Worm (Caenorhabditis elegans): ENCODE measurements around the gene C17F4.2.

Gene C17F4.2

ce11 chrII:3248043-3248718 lies at the start of gene C17F4.2, which contains the start of gene fbxc-50:
TSS of gene C17F4.2 (plus strand) at chrII:3248668.
TSS of gene fbxc-50 (minus strand) at chrII:3248123.
- TF ChIP-seq mes-4 (tag; optimal IDR thresholded peaks at IDR 0.05) (no peak), dpl-1 (GFP tag; optimal IDR thresholded peaks at IDR 0.05) (peak; percentile 58), dox-1 (GFP tag; IDR thresholded peaks at IDR 0.05) (no peak), F49E8.2 (tag; optimal IDR thresholded peaks at IDR 0.05; ENCODE audit: insufficient read depth) (no peak), snpc-3.4 (tag; optimal IDR thresholded peaks at IDR 0.05) (peak; percentile 13), snpc-1.1 (tag; optimal IDR thresholded peaks at IDR 0.05; ENCODE audit: insufficient read depth) (peak; percentile 31), nhr-120 (GFP tag; IDR thresholded peaks at IDR 0.05) (no peak), ztf-26 (tag; optimal IDR thresholded peaks at IDR 0.05) (no peak), madf-8 (GFP tag; conservative IDR thresholded peaks at IDR 0.05) (peak; percentile 86), madf-6 (GFP tag; IDR thresholded peaks at IDR 0.05) (peak; percentile 88), xnd-1 (tag; optimal IDR thresholded peaks at IDR 0.05) (peak; percentile 77), atf-7 (tag; optimal IDR thresholded peaks at IDR 0.05) (no peak), pbrm-1 (GFP tag; IDR thresholded peaks at IDR 0.05) (0 out of 2 replicates have a peak, but pooled peaks have one; percentile 11), snpc-1.3 (tag; optimal IDR thresholded peaks at IDR 0.05; ENCODE audit: insufficient read depth) (no peak), ZK185.1 (tag; optimal IDR thresholded peaks at IDR 0.05; ENCODE audit: poor library complexity, severe bottlenecking) (no peak), F39B2.1 (GFP tag; IDR thresholded peaks at IDR 0.05) (no peak), unc-62 (GFP tag; optimal IDR thresholded peaks at IDR 0.05) (no peak), let-526 (GFP tag; IDR thresholded peaks at IDR 0.05) (no peak), Y67H2A.10 (GFP tag; conservative IDR thresholded peaks at IDR 0.05) (no peak), bed-2 (GFP tag; IDR thresholded peaks at IDR 0.05) (no peak), Y53G8AR.9 (GFP tag; conservative IDR thresholded peaks at IDR 0.05) (no peak), efl-1 (GFP tag; optimal IDR thresholded peaks at IDR 0.05) (peak; percentile 90), rcor-1 (GFP tag; IDR thresholded peaks at IDR 0.05) (0 out of 2 replicates have a peak, but pooled peaks have one; percentile 10), tbp1 (GFP tag; optimal IDR thresholded peaks at IDR 0.05) (no peak), ets-4 (GFP tag; optimal IDR thresholded peaks at IDR 0.05) (no peak), die-1 (tag; optimal IDR thresholded peaks at IDR 0.05) (no peak), ceh-79 (tag; optimal IDR thresholded peaks at IDR 0.05) (no peak), mel-28 (tag; optimal IDR thresholded peaks at IDR 0.05; ENCODE audit: borderline replicate concordance) (no peak), hmg-1.2 (GFP tag; IDR thresholded peaks at IDR 0.05) (peak; percentile 91), lsy-27 (tag; optimal IDR thresholded peaks at IDR 0.05; ENCODE audit: borderline replicate concordance, insufficient read depth) (no peak), attf-5 (GFP tag; optimal IDR thresholded peaks at IDR 0.05) (no peak), F33H1.4 (GFP tag; IDR thresholded peaks at IDR 0.05) (0 out of 2 replicates have a peak, but pooled peaks have one; percentile 24), attf-3 (GFP tag; conservative IDR thresholded peaks at IDR 0.05) (no peak), dpff-1 (tag; optimal IDR thresholded peaks at IDR 0.05) (no peak), hsf-1 (GFP tag; IDR thresholded peaks at IDR 0.05) (no peak), tbx-9 (tag; optimal IDR thresholded peaks at IDR 0.05; ENCODE audit: borderline replicate concordance) (no peak), B0035.1 (tag; optimal IDR thresholded peaks at IDR 0.05) (no peak), lsl-1 (GFP tag; optimal IDR thresholded peaks at IDR 0.05) (peak; percentile 27), madf-10 (tag; optimal IDR thresholded peaks at IDR 0.05) (no peak), cebp-1 (GFP tag; IDR thresholded peaks at IDR 0.05) (no peak), cebp-1 (tag; optimal IDR thresholded peaks at IDR 0.05) (no peak)
